Fruit fly (Drosophila melanogaster) whole organism, pupa: Measurements from ENCODE around the gene CG45079.

ENCODE experiments used
- CG14655 ChIP-seq: fragments of 200-800 bp; sonication (Bioruptor generic); optimal IDR thresholded peaks from 3 replicates; lab custom pipeline; 2017; ENCODE audit warnings: mild to moderate bottlenecking, missing biosample characterization, missing genetic modification reagents, missing genetic modification characterization
- CG15710 ChIP-seq: fragments of 200-800 bp; sonication (Bioruptor generic); optimal IDR thresholded peaks from 2 replicates; lab custom pipeline; 2018; ENCODE audit warnings: missing biosample characterization, mild to moderate bottlenecking, missing genetic modification characterization, moderate library complexity
- CG32121 ChIP-seq: fragments of 200-800 bp; sonication (Bioruptor generic); IDR thresholded peaks from 2 replicates; pipeline ENCODE4 v1.3.6; 2022; ENCODE audit warnings: missing biosample characterization, missing genetic modification characterization

dm6 chr3R:17127912-17128311 is 3.6 kb downstream of the CG45079 start, which contains the start of gene CG31265:
- TF ChIP-seq CG14655 (GFP tag; lab: Kevin White, UChicago): no peak
- TF ChIP-seq CG32121 (GFP tag; lab: Robert Waterston, UW): no peak
- no peak for TF ChIP-seq CG15710 (tag; lab: Kevin White, UChicago)
